Worm (Caenorhabditis elegans): Measurements from ENCODE around the gene T21D12.11.

The T21D12.11 gene

ce11 chrIV:282008-282407 lies 12.8 kb downstream of the T21D12.11 start (continued):
- TF ChIP-seq php-3 (GFP tag; IDR thresholded peaks at IDR 0.05): no peak
- TF ChIP-seq ces-1 (GFP tag; optimal IDR thresholded peaks at IDR 0.05): no peak
- TF ChIP-seq duxl-1 (tag; optimal IDR thresholded peaks at IDR 0.05; ENCODE audit: poor library complexity): no peak
- no peak for TF ChIP-seq sdz-12 (GFP tag; optimal IDR thresholded peaks at IDR 0.05)
- TF ChIP-seq nhr-111 (GFP tag; optimal IDR thresholded peaks at IDR 0.05): no peak
- TF ChIP-seq zip-2 (tag; optimal IDR thresholded peaks at IDR 0.05): no peak
- TF ChIP-seq daf-8 (GFP tag; IDR thresholded peaks at IDR 0.05): no peak
- no peak for TF ChIP-seq skn-1 (tag; optimal IDR thresholded peaks at IDR 0.05)
- no peak for TF ChIP-seq egl-27 (tag; optimal IDR thresholded peaks at IDR 0.05)
- no peak for TF ChIP-seq nhr-48 (tag; optimal IDR thresholded peaks at IDR 0.05)
- TF ChIP-seq rbr-2 (tag; optimal IDR thresholded peaks at IDR 0.05): no peak
- no peak for TF ChIP-seq lin-15B (tag; optimal IDR thresholded peaks at IDR 0.05)
- no peak for TF ChIP-seq lin-38 (GFP tag; IDR thresholded peaks at IDR 0.05)
- peak in 1 of 2 experiments; percentile 44 for TF ChIP-seq lsy-2 (tag; optimal IDR thresholded peaks at IDR 0.05)
- TF ChIP-seq nhr-102 (tag; optimal IDR thresholded peaks at IDR 0.05): no peak
- no peak for TF ChIP-seq jun-1 (tag; optimal IDR thresholded peaks at IDR 0.05)
- no peak for TF ChIP-seq ceh-44 (GFP tag; IDR thresholded peaks at IDR 0.05)
- peak; percentile 62 for TF ChIP-seq dve-1 (tag; optimal IDR thresholded peaks at IDR 0.05; ENCODE audit: insufficient read depth)
- no peak for TF ChIP-seq zag-1 (tag; optimal IDR thresholded peaks at IDR 0.05)
- peak in 1 of 2 experiments; percentile 61 for TF ChIP-seq unc-62 (GFP tag; optimal IDR thresholded peaks at IDR 0.05 in 1 of 2)
- TF ChIP-seq unc-62 (tag; optimal IDR thresholded peaks at IDR 0.05): no peak
- TF ChIP-seq pqm-1 (tag; optimal IDR thresholded peaks at IDR 0.05): no peak
- TF ChIP-seq hmg-1.1 (GFP tag; IDR thresholded peaks at IDR 0.05): peak; percentile 18; the same call in 1 of the 2 replicates
- no peak for TF ChIP-seq D1046.2 (GFP tag; IDR thresholded peaks at IDR 0.05)
- TF ChIP-seq cey-2 (tag; optimal IDR thresholded peaks at IDR 0.05; ENCODE audit: borderline replicate concordance, insufficient read depth): no peak
- TF ChIP-seq spr-3 (GFP tag; optimal IDR thresholded peaks at IDR 0.05): no peak
- TF ChIP-seq mxl-2 (GFP tag; conservative IDR thresholded peaks at IDR 0.05): no peak
- no peak for TF ChIP-seq ZK337.2 (GFP tag; IDR thresholded peaks at IDR 0.05)
- TF ChIP-seq zfp-3 (GFP tag; conservative IDR thresholded peaks at IDR 0.05): no peak
- TF ChIP-seq lir-3 (tag; optimal IDR thresholded peaks at IDR 0.05): no peak
- TF ChIP-seq tra-1 (GFP tag; IDR thresholded peaks at IDR 0.05): no peak
- no peak for TF ChIP-seq nhr-76 (tag; optimal IDR thresholded peaks at IDR 0.05)
- TF ChIP-seq madf-9 (GFP tag; conservative IDR thresholded peaks at IDR 0.05): no peak
- TF ChIP-seq hif-1 (tag; optimal IDR thresholded peaks at IDR 0.05): no peak
- TF ChIP-seq dmd-6 (GFP tag; IDR thresholded peaks at IDR 0.05): no peak
- TF ChIP-seq F37D6.2 (tag; optimal IDR thresholded peaks at IDR 0.05): no peak
- no peak for TF ChIP-seq nhr-25 (tag; optimal IDR thresholded peaks at IDR 0.05; ENCODE audit: borderline replicate concordance, insufficient read depth)
- TF ChIP-seq nhr-28 (tag; optimal IDR thresholded peaks at IDR 0.05): peak; percentile 12
- TF ChIP-seq lin-29 (GFP tag; IDR thresholded peaks at IDR 0.05): no peak
- peak; percentile 5 for TF ChIP-seq nhr-6 (tag; optimal IDR thresholded peaks at IDR 0.05)
- no peak for TF ChIP-seq unc-39 (tag; optimal IDR thresholded peaks at IDR 0.05)
- TF ChIP-seq spr-1 (tag; optimal IDR thresholded peaks at IDR 0.05): no peak
- TF ChIP-seq dpl-1 (GFP tag; optimal IDR thresholded peaks at IDR 0.05): no peak
- TF ChIP-seq attf-4 (tag; optimal IDR thresholded peaks at IDR 0.05): no peak
- TF ChIP-seq T20F7.1 (GFP tag; optimal IDR thresholded peaks at IDR 0.05): no peak
- TF ChIP-seq ama-1 (optimal IDR thresholded peaks at IDR 0.05): no peak
- no peak for TF ChIP-seq egl-43 (GFP tag; IDR thresholded peaks at IDR 0.05)
- no peak for TF ChIP-seq unc-130 (GFP tag; optimal IDR thresholded peaks at IDR 0.05)
- no peak for TF ChIP-seq nhr-11 (tag; optimal IDR thresholded peaks at IDR 0.05)
- no peak for TF ChIP-seq F49E8.2 (tag; optimal IDR thresholded peaks at IDR 0.05; ENCODE audit: borderline replicate concordance)
